Fruit fly (Drosophila melanogaster): ENCODE measurements around the gene flfl.

The flfl gene

dm6 chr3R:13730005-13730404 is 46.3 kb downstream of the flfl start:
- no peak for TF ChIP-seq CG17801 (GFP tag; optimal IDR thresholded peaks at IDR 0.05; ENCODE audit: partially characterized antibody)

- no peak for TF ChIP-seq CG17801 (GFP tag; optimal IDR thresholded peaks at IDR 0.05; ENCODE audit: partially characterized antibody)
These were observed 51.7 kb downstream of the flfl start for dm6 chr3R:13735304-13735898.

Measured in ovary, adult (tissue).